Worm (Caenorhabditis elegans) whole organism, L2 larva: ENCODE measurements around the gene srh-251.
A peak's percentile ranks its signal among the peaks of the same experiment; 100 is the strongest.

Experiments
- R02D3.7 ChIP-seq: fragments of 150-350 bp; optimal IDR thresholded peaks from 2 replicates; lab custom pipeline; 2014; ENCODE audit warnings: missing biosample characterization, missing genetic modification characterization
- Y55F3AM.14 ChIP-seq: fragments of 200-800 bp; sonication (Bioruptor generic); optimal IDR thresholded peaks from 2 replicates; lab custom pipeline; 2018; ENCODE audit warnings: mild to moderate bottlenecking, missing genetic modification characterization, missing compliant biosample characterization
- ZK546.5 ChIP-seq: sonication (generic microtip); optimal IDR thresholded peaks from 2 replicates; lab custom pipeline; 2017; ENCODE audit warnings: missing biosample characterization, missing genetic modification characterization
- ama-1 ChIP-seq: fragments of 150-350 bp; optimal IDR thresholded peaks from 2 replicates; lab custom pipeline; 2018; ENCODE audit warnings: inconsistent platforms
- blmp-1 ChIP-seq: sonication (generic microtip); optimal IDR thresholded peaks from 2 replicates; lab custom pipeline; 2017; ENCODE audit warnings: missing genetic modification characterization, mild to moderate bottlenecking, missing compliant biosample characterization, antibody characterized with exemption, moderate library complexity; ENCODE audit not compliant: insufficient read depth
- ceh-16 ChIP-seq: fragments of 150-350 bp; optimal IDR thresholded peaks from 2 replicates; lab custom pipeline; 2014; ENCODE audit warnings: missing biosample characterization, missing genetic modification characterization
- ceh-82 ChIP-seq: fragments of 150-350 bp; optimal IDR thresholded peaks from 2 replicates; lab custom pipeline; 2014; ENCODE audit warnings: missing biosample characterization, missing genetic modification characterization
- crh-2 ChIP-seq: sonication (generic microtip); optimal IDR thresholded peaks from 2 replicates; lab custom pipeline; 2017; ENCODE audit warnings: missing biosample characterization, missing genetic modification characterization
- dmd-4 ChIP-seq: sonication (generic microtip); optimal IDR thresholded peaks from 2 replicates; lab custom pipeline; 2017; ENCODE audit warnings: missing biosample characterization, missing genetic modification characterization
- elt-1 ChIP-seq: fragments of 150-350 bp; optimal IDR thresholded peaks from 2 replicates; lab custom pipeline; 2014; ENCODE audit warnings: missing biosample characterization, missing genetic modification characterization
- elt-3 ChIP-seq: sonication (generic microtip); optimal IDR thresholded peaks from 2 replicates; lab custom pipeline; 2017; ENCODE audit warnings: missing biosample characterization, missing genetic modification characterization
- fos-1 ChIP-seq: fragments of 150-350 bp; optimal IDR thresholded peaks from 2 replicates; lab custom pipeline; 2014; ENCODE audit warnings: missing biosample characterization, missing genetic modification characterization
- gmeb-1 ChIP-seq: fragments of 150-350 bp; optimal IDR thresholded peaks from 2 replicates; lab custom pipeline; 2014; ENCODE audit warnings: missing biosample characterization, missing genetic modification characterization
- lin-11 ChIP-seq: fragments of 150-350 bp; sonication (generic microtip); optimal IDR thresholded peaks from 2 replicates; lab custom pipeline; 2014; ENCODE audit warnings: missing biosample characterization, missing genetic modification characterization, inconsistent platforms, mixed read lengths
- lin-13 ChIP-seq: fragments of 150-350 bp; optimal IDR thresholded peaks from 2 replicates; lab custom pipeline; 2014; ENCODE audit warnings: missing biosample characterization, missing genetic modification reagents, missing genetic modification characterization
- lsy-2 ChIP-seq, 2 experiments: fragments of 150-350 bp in 1 of 2; sonication (generic microtip) in 1 of 2; optimal IDR thresholded peaks; 2 replicates each; lab custom pipeline; 2014 to 2017; ENCODE audit warnings: missing biosample characterization in 2 of 2, missing genetic modification characterization in 2 of 2
- mab-5 ChIP-seq: fragments of 150-350 bp; optimal IDR thresholded peaks from 2 replicates; lab custom pipeline; 2014; ENCODE audit warnings: missing biosample characterization, missing genetic modification characterization
- mbf-1 ChIP-seq: sonication (generic microtip); optimal IDR thresholded peaks from 2 replicates; lab custom pipeline; 2017; ENCODE audit warnings: missing biosample characterization, missing genetic modification characterization
- mdl-1 ChIP-seq, 2 experiments: fragments of 150-350 bp in 1 of 2; sonication (generic microtip) in 1 of 2; optimal IDR thresholded peaks; 2 replicates each; lab custom pipeline; 2017; ENCODE audit warnings: missing biosample characterization in 2 of 2, missing genetic modification characterization in 2 of 2
- nhr-10 ChIP-seq: sonication (generic microtip); optimal IDR thresholded peaks from 2 replicates; lab custom pipeline; 2017; ENCODE audit warnings: missing biosample characterization, missing genetic modification characterization
- nhr-11 ChIP-seq: fragments of 150-350 bp; optimal IDR thresholded peaks from 2 replicates; lab custom pipeline; 2014; ENCODE audit warnings: missing biosample characterization, missing genetic modification characterization
- nhr-12 ChIP-seq: fragments of 150-350 bp; optimal IDR thresholded peaks from 2 replicates; lab custom pipeline; 2014; ENCODE audit warnings: missing biosample characterization, missing genetic modification characterization
- nhr-21 ChIP-seq: fragments of 150-350 bp; optimal IDR thresholded peaks from 2 replicates; lab custom pipeline; 2014; ENCODE audit warnings: missing biosample characterization, missing genetic modification characterization
- nhr-237 ChIP-seq: fragments of 150-350 bp; optimal IDR thresholded peaks from 2 replicates; lab custom pipeline; 2014; ENCODE audit warnings: missing biosample characterization, missing genetic modification characterization
- nhr-25 ChIP-seq: fragments of 150-350 bp; sonication (generic microtip); optimal IDR thresholded peaks from 3 replicates; lab custom pipeline; 2014; ENCODE audit warnings: missing biosample characterization, missing genetic modification characterization
- nhr-6 ChIP-seq: fragments of 150-350 bp; optimal IDR thresholded peaks from 2 replicates; lab custom pipeline; 2014; ENCODE audit warnings: missing biosample characterization, missing genetic modification characterization
- nhr-77 ChIP-seq: fragments of 150-350 bp; optimal IDR thresholded peaks from 2 replicates; lab custom pipeline; 2014; ENCODE audit warnings: missing biosample characterization, missing genetic modification characterization
- peb-1 ChIP-seq: fragments of 150-350 bp; optimal IDR thresholded peaks from 2 replicates; lab custom pipeline; 2014; ENCODE audit warnings: missing biosample characterization, missing genetic modification characterization
- sem-4 ChIP-seq: fragments of 150-350 bp; optimal IDR thresholded peaks from 2 replicates; lab custom pipeline; 2014; ENCODE audit warnings: missing biosample characterization, missing genetic modification reagents, missing genetic modification characterization
- skn-1 ChIP-seq: sonication (generic microtip); optimal IDR thresholded peaks from 2 replicates; lab custom pipeline; 2017; ENCODE audit warnings: missing biosample characterization, missing genetic modification characterization
- sma-9 ChIP-seq, 2 experiments: fragments of 150-350 bp in 1 of 2; sonication (generic microtip) in 1 of 2; optimal IDR thresholded peaks; 2 replicates each; lab custom pipeline; 2014 to 2016; ENCODE audit warnings: missing genetic modification characterization in 2 of 2, mild to moderate bottlenecking in 1 of 2, missing biosample characterization in 1 of 2, missing compliant biosample characterization in 1 of 2, missing genetic modification reagents in 1 of 2, moderate library complexity in 1 of 2
- unc-39 ChIP-seq: fragments of 150-350 bp; optimal IDR thresholded peaks from 2 replicates; lab custom pipeline; 2014; ENCODE audit warnings: missing biosample characterization, missing genetic modification characterization
- unc-55 ChIP-seq: fragments of 150-350 bp; sonication (generic microtip); optimal IDR thresholded peaks from 3 replicates; lab custom pipeline; 2014; ENCODE audit warnings: missing biosample characterization, missing genetic modification reagents, missing genetic modification characterization
- unc-62 ChIP-seq: fragments of 150-350 bp; optimal IDR thresholded peaks from 2 replicates; lab custom pipeline; 2014; ENCODE audit warnings: missing biosample characterization, missing genetic modification reagents, missing genetic modification characterization
- ztf-11 ChIP-seq: sonication (generic microtip); optimal IDR thresholded peaks from 2 replicates; lab custom pipeline; 2017; ENCODE audit warnings: missing biosample characterization, missing genetic modification characterization
- ztf-4 ChIP-seq: fragments of 150-350 bp; optimal IDR thresholded peaks from 2 replicates; lab custom pipeline; 2014; ENCODE audit warnings: missing biosample characterization, missing genetic modification characterization

srh-251 gene

DNA sequence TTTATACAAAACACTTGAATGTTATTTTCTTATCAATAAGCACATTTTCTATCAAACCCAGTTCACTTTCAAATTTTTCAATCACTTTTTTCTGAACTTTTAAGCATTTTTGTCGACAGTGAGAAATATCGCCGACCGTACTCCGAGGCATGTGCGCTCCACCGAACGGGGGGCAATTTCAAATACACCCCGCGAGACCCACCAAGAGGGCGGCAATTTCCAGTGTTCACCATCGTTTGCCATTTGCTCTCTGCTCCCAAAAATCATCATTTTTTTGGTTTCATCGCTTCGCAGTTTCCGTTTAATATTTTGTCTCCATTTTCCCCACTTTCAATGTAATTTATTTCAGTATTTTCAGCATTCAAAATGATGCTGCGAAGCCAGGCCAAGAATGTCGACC lies 15.6 kb upstream of the srh-251 start, which contains the start of gene cyb-3:
Gene cyb-3 (plus strand): TSS at position 350 of the 400 bp plus-strand sequence.
- no peak for TF ChIP-seq nhr-21
- no peak for TF ChIP-seq fos-1 (tag; lab: Kevin White, UChicago)
- no peak for TF ChIP-seq skn-1 (tag; lab: Kevin White, UChicago)
- TF ChIP-seq dmd-4 (tag; lab: Kevin White, UChicago): no peak
- TF ChIP-seq elt-1 (tag; lab: Kevin White, UChicago): no peak
- no peak for TF ChIP-seq nhr-12
- TF ChIP-seq nhr-25 (tag; lab: Kevin White, UChicago): no peak
- TF ChIP-seq, all 48 proteins: peak for 0

DNA sequence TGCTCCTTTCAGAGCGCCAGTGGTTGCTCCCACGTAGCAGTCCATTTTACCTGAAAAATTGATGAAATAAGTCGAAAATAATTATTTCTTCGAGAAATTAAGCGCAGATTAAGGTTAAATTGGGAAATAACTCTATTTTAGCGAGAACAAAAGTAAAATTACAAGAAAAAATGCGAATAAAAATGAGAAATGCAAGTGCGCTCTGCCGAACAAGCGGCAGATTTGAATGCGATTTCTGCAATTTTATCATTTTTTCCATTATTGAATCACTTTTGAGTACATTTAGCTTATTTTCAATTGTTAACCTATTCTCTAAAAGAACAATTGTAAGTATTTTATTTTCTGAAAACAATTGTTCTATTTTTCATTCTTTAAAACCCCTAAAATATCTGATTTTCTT lies 15.2 kb upstream of the srh-251 start, which contains the start of gene T06E6.1:
Gene T06E6.1 (minus strand): TSS at position 56 of the 400 bp plus-strand sequence.
- TF ChIP-seq mab-5 (tag; lab: Kevin White, UChicago) (no peak), ama-1 (lab: Kevin White, UChicago) (no peak), gmeb-1 (peak; percentile 68), lsy-2 (tag; optimal IDR thresholded peaks at IDR 0.05; lab: Kevin White, UChicago) (peak in 1 of 2 experiments; percentile 23), unc-39 (tag; lab: Kevin White, UChicago) (no peak), nhr-12 (no peak), peb-1 (tag; lab: Kevin White, UChicago) (no peak), elt-1 (tag; lab: Kevin White, UChicago) (no peak), nhr-10 (tag; lab: Kevin White, UChicago) (no peak), lin-13 (GFP tag; lab: Kevin White, UChicago) (peak; percentile 28), nhr-11 (tag; lab: Kevin White, UChicago) (no peak), fos-1 (tag; lab: Kevin White, UChicago) (no peak), unc-55 (GFP tag; lab: Kevin White, UChicago) (peak; percentile 5), nhr-6 (tag; lab: Kevin White, UChicago) (no peak), elt-3 (no peak), R02D3.7 (tag; lab: Kevin White, UChicago) (no peak)
- TF ChIP-seq, all 48 proteins: peak for 4

DNA sequence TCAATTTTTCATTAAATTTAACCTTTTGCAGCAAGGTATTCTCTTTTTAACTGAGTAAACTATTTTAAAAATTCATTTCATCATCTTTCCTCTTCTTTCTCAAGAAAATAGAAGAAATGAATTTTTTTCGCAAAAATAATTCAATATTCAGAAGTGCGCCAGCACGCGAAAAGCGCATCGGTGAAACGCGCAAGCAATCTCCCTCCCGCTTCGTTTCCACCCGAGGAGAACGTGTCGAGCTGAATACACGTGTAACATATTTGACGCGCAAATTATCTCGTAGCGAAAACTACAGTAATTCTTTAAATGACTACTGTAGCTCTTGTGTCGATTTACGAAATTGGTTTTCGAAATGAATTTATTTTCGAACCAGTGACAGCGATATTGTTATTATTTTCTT lies 12.3 kb upstream of the srh-251 start:
- TF ChIP-seq nhr-12 (no peak), dmd-4 (tag; lab: Kevin White, UChicago) (no peak), R02D3.7 (tag; lab: Kevin White, UChicago) (no peak), sem-4 (tag; lab: Kevin White, UChicago) (no peak), sma-9 (GFP tag; optimal IDR thresholded peaks at IDR 0.05; lab: Kevin White, UChicago) (no peak), sma-9 (tag; optimal IDR thresholded peaks at IDR 0.05; lab: Kevin White, UChicago) (no peak)

DNA sequence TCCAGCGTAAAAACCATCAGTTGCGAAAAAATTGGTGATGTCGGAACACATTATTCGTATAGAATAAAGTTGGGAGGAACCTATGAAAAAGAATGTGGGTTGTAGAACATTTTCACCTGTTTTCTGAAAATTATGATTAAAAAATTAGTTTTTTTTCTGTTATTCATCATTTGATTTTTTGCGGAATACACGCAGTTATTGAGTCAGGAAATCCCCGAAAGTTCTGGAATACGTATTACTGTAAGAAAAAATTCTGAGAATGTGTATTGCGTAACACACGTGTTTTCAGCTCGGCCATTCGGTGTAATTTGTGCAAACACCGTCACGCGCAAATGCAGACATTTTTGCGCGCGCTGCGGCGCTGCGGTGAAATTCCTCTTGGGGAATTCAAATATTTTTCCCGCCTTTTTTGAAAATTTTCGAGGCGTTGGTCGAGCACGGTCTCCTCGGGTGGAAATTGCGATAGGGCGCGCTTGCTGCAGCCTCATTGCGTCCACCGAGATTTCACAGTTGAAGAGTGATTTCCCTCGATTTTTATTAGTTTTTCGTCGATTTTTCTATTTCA lies 9.2 kb upstream of the srh-251 start, which contains the start of gene srh-170:
Gene srh-170 (minus strand): TSS at position 51 of the 565 bp plus-strand sequence.
- no peak for TF ChIP-seq nhr-237 (tag; lab: Kevin White, UChicago)
- no peak for TF ChIP-seq Y55F3AM.14
- TF ChIP-seq nhr-6 (tag; lab: Kevin White, UChicago): no peak
- TF ChIP-seq R02D3.7 (tag; lab: Kevin White, UChicago): no peak
- TF ChIP-seq crh-2 (tag; lab: Kevin White, UChicago): no peak
- no peak for TF ChIP-seq ztf-4 (tag; lab: Kevin White, UChicago)
- no peak for TF ChIP-seq mdl-1 (tag; optimal IDR thresholded peaks at IDR 0.05; lab: Kevin White, UChicago)
- no peak for TF ChIP-seq ZK546.5 (tag; lab: Kevin White, UChicago)
- TF ChIP-seq lsy-2 (tag; optimal IDR thresholded peaks at IDR 0.05; lab: Kevin White, UChicago): no peak
- TF ChIP-seq nhr-77 (tag; lab: Kevin White, UChicago): no peak
- TF ChIP-seq unc-62 (GFP tag; lab: Kevin White, UChicago): no peak
- no peak for TF ChIP-seq ceh-82 (tag; lab: Kevin White, UChicago)
- TF ChIP-seq nhr-12: no peak
- no peak for TF ChIP-seq ztf-11 (tag; lab: Kevin White, UChicago)
- TF ChIP-seq elt-1 (tag; lab: Kevin White, UChicago): no peak
- no peak for TF ChIP-seq mbf-1 (tag; lab: Kevin White, UChicago)
- TF ChIP-seq blmp-1 (tag; lab: Kevin White, UChicago): no peak
- no peak for TF ChIP-seq ceh-16
- TF ChIP-seq nhr-11 (tag; lab: Kevin White, UChicago): no peak
- no peak for TF ChIP-seq lin-11 (tag; lab: Kevin White, UChicago)
